Worm (Caenorhabditis elegans) whole organism, L2 larva: ENCODE measurements around the gene F08F1.3.
"Not testable (repeated sequence)": the region's sequence is repeated elsewhere in the genome, so short reads cannot be mapped to it uniquely, and the experiment has no call there.

ENCODE experiments used
- C34F6.9 ChIP-seq: fragments of 150-350 bp; optimal IDR thresholded peaks from 2 replicates; lab custom pipeline; 2014; ENCODE audit warnings: missing biosample characterization, missing genetic modification characterization
- F13H6.1 ChIP-seq: sonication (generic microtip); optimal IDR thresholded peaks from 2 replicates; lab custom pipeline; 2016; ENCODE audit warnings: missing genetic modification characterization, missing compliant biosample characterization
- ZK546.5 ChIP-seq: sonication (generic microtip); optimal IDR thresholded peaks from 2 replicates; lab custom pipeline; 2017; ENCODE audit warnings: missing biosample characterization, missing genetic modification characterization
- aly-2 ChIP-seq: fragments of 150-350 bp; optimal IDR thresholded peaks from 2 replicates; lab custom pipeline; 2014; ENCODE audit warnings: missing biosample characterization, missing genetic modification characterization
- ama-1 ChIP-seq: fragments of 150-350 bp; optimal IDR thresholded peaks from 2 replicates; lab custom pipeline; 2018; ENCODE audit warnings: inconsistent platforms
- blmp-1 ChIP-seq: sonication (generic microtip); optimal IDR thresholded peaks from 2 replicates; lab custom pipeline; 2017; ENCODE audit warnings: missing genetic modification characterization, mild to moderate bottlenecking, missing compliant biosample characterization, antibody characterized with exemption, moderate library complexity; ENCODE audit not compliant: insufficient read depth
- ceh-16 ChIP-seq: fragments of 150-350 bp; optimal IDR thresholded peaks from 2 replicates; lab custom pipeline; 2014; ENCODE audit warnings: missing biosample characterization, missing genetic modification characterization
- ceh-82 ChIP-seq: fragments of 150-350 bp; optimal IDR thresholded peaks from 2 replicates; lab custom pipeline; 2014; ENCODE audit warnings: missing biosample characterization, missing genetic modification characterization
- crh-2 ChIP-seq: sonication (generic microtip); optimal IDR thresholded peaks from 2 replicates; lab custom pipeline; 2017; ENCODE audit warnings: missing biosample characterization, missing genetic modification characterization
- dmd-4 ChIP-seq: sonication (generic microtip); optimal IDR thresholded peaks from 2 replicates; lab custom pipeline; 2017; ENCODE audit warnings: missing biosample characterization, missing genetic modification characterization
- egl-27 ChIP-seq: sonication (generic microtip); optimal IDR thresholded peaks from 3 replicates; lab custom pipeline; 2017; ENCODE audit warnings: missing biosample characterization, missing genetic modification reagents, missing genetic modification characterization
- elt-1 ChIP-seq: fragments of 150-350 bp; optimal IDR thresholded peaks from 2 replicates; lab custom pipeline; 2014; ENCODE audit warnings: missing biosample characterization, missing genetic modification characterization
- fos-1 ChIP-seq: fragments of 150-350 bp; optimal IDR thresholded peaks from 2 replicates; lab custom pipeline; 2014; ENCODE audit warnings: missing biosample characterization, missing genetic modification characterization
- gmeb-1 ChIP-seq: fragments of 150-350 bp; optimal IDR thresholded peaks from 2 replicates; lab custom pipeline; 2014; ENCODE audit warnings: missing biosample characterization, missing genetic modification characterization
- lin-11 ChIP-seq: fragments of 150-350 bp; sonication (generic microtip); optimal IDR thresholded peaks from 2 replicates; lab custom pipeline; 2014; ENCODE audit warnings: missing biosample characterization, missing genetic modification characterization, inconsistent platforms, mixed read lengths
- lin-13 ChIP-seq: fragments of 150-350 bp; optimal IDR thresholded peaks from 2 replicates; lab custom pipeline; 2014; ENCODE audit warnings: missing biosample characterization, missing genetic modification reagents, missing genetic modification characterization
- lsy-2 ChIP-seq, 2 experiments: fragments of 150-350 bp in 1 of 2; sonication (generic microtip) in 1 of 2; optimal IDR thresholded peaks; 2 replicates each; lab custom pipeline; 2014 to 2017; ENCODE audit warnings: missing biosample characterization in 2 of 2, missing genetic modification characterization in 2 of 2
- mab-5 ChIP-seq: fragments of 150-350 bp; optimal IDR thresholded peaks from 2 replicates; lab custom pipeline; 2014; ENCODE audit warnings: missing biosample characterization, missing genetic modification characterization
- mdl-1 ChIP-seq, 2 experiments: fragments of 150-350 bp in 1 of 2; sonication (generic microtip) in 1 of 2; optimal IDR thresholded peaks; 2 replicates each; lab custom pipeline; 2017; ENCODE audit warnings: missing biosample characterization in 2 of 2, missing genetic modification characterization in 2 of 2
- nhr-10 ChIP-seq: sonication (generic microtip); optimal IDR thresholded peaks from 2 replicates; lab custom pipeline; 2017; ENCODE audit warnings: missing biosample characterization, missing genetic modification characterization
- nhr-12 ChIP-seq: fragments of 150-350 bp; optimal IDR thresholded peaks from 2 replicates; lab custom pipeline; 2014; ENCODE audit warnings: missing biosample characterization, missing genetic modification characterization
- nhr-129 ChIP-seq: fragments of 150-350 bp; optimal IDR thresholded peaks from 2 replicates; lab custom pipeline; 2014; ENCODE audit warnings: missing biosample characterization, missing genetic modification characterization
- nhr-21 ChIP-seq: fragments of 150-350 bp; optimal IDR thresholded peaks from 2 replicates; lab custom pipeline; 2014; ENCODE audit warnings: missing biosample characterization, missing genetic modification characterization
- nhr-237 ChIP-seq: fragments of 150-350 bp; optimal IDR thresholded peaks from 2 replicates; lab custom pipeline; 2014; ENCODE audit warnings: missing biosample characterization, missing genetic modification characterization
- nhr-6 ChIP-seq: fragments of 150-350 bp; optimal IDR thresholded peaks from 2 replicates; lab custom pipeline; 2014; ENCODE audit warnings: missing biosample characterization, missing genetic modification characterization
- sma-9 ChIP-seq, 2 experiments: fragments of 150-350 bp in 1 of 2; sonication (generic microtip) in 1 of 2; optimal IDR thresholded peaks; 2 replicates each; lab custom pipeline; 2014 to 2016; ENCODE audit warnings: missing genetic modification characterization in 2 of 2, mild to moderate bottlenecking in 1 of 2, missing biosample characterization in 1 of 2, missing compliant biosample characterization in 1 of 2, missing genetic modification reagents in 1 of 2, moderate library complexity in 1 of 2
- snpc-4 ChIP-seq: fragments of 150-350 bp; optimal IDR thresholded peaks from 2 replicates; lab custom pipeline; 2014; ENCODE audit warnings: missing biosample characterization, missing genetic modification characterization
- unc-39 ChIP-seq: fragments of 150-350 bp; optimal IDR thresholded peaks from 2 replicates; lab custom pipeline; 2014; ENCODE audit warnings: missing biosample characterization, missing genetic modification characterization
- unc-55 ChIP-seq: fragments of 150-350 bp; sonication (generic microtip); optimal IDR thresholded peaks from 3 replicates; lab custom pipeline; 2014; ENCODE audit warnings: missing biosample characterization, missing genetic modification reagents, missing genetic modification characterization
- unc-62 ChIP-seq: fragments of 150-350 bp; optimal IDR thresholded peaks from 2 replicates; lab custom pipeline; 2014; ENCODE audit warnings: missing biosample characterization, missing genetic modification reagents, missing genetic modification characterization
- ztf-1 ChIP-seq: fragments of 200-800 bp; sonication (Bioruptor generic); conservative IDR thresholded peaks from 2 replicates; pipeline ENCODE4 v1.3.6; 2022; ENCODE audit warnings: missing genetic modification characterization, missing compliant biosample characterization
- ztf-4 ChIP-seq: fragments of 150-350 bp; optimal IDR thresholded peaks from 2 replicates; lab custom pipeline; 2014; ENCODE audit warnings: missing biosample characterization, missing genetic modification characterization

F08F1.3 gene

DNA sequence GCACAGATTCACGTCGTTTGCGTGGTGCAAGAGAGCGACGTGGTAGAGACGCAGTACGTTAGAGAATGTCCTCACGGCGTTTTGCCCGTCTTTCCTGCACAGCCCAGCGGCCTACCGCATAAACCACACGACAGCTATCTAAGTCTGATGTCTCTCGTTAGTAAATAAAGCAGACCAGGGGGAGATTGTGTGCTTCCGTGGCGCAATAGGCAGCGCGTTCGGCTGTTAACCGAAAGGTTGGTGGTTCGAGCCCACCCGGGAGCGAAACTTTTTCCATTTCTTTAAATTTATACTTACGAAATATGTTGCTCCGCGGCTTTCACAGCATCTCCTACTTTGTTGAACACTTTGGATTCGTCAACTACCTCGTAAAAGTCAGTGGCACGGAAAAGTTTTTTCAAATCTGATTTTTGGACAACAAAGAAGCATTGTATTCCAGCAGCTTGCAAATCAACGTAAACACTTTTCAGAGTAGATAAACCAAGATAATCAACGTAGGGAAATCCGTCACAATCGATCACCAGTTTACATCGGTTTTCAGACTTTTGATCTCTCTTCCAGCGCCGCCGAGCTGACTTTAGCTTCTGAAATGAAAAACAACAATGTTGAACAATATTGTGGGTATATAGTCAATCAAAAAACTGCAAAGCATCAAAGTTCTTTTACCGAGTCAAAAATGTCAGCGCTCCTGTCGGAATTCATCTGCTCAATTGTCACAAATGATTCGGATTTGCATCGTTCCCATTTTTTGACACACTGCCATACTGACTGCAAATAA is 24.1 kb upstream of the F08F1.3 start (continued):
- TF ChIP-seq unc-55 (GFP tag; lab: Kevin White, UChicago) (peak; percentile 83), nhr-12 (tag; lab: Kevin White, UChicago) (peak; percentile 32), dmd-4 (no peak), elt-1 (tag; lab: Kevin White, UChicago) (no peak), ceh-16 (tag; lab: Kevin White, UChicago) (peak; percentile 51), aly-2 (no peak), nhr-237 (tag; lab: Kevin White, UChicago) (no peak), unc-62 (peak; percentile 16), mdl-1 (tag; optimal IDR thresholded peaks at IDR 0.05; lab: Kevin White, UChicago) (peak; percentile 64 to 83), ztf-1 (GFP tag; lab: Robert Waterston, UW) (no peak), egl-27 (tag; lab: Kevin White, UChicago) (peak; percentile 83), nhr-129 (tag; lab: Kevin White, UChicago) (peak; percentile 95), fos-1 (tag; lab: Kevin White, UChicago) (peak; percentile 76), lin-13 (GFP tag; lab: Kevin White, UChicago) (peak; percentile 88)
- TF ChIP-seq, all 48 proteins: peak for 30

ce11 chrX:8406815-8407214 is 21.8 kb upstream of the F08F1.3 start:
- TF ChIP-seq elt-1 (tag; lab: Kevin White, UChicago) (no peak), ztf-4 (tag; lab: Kevin White, UChicago) (no peak), nhr-129 (tag; lab: Kevin White, UChicago) (no peak), F13H6.1 (tag; lab: Kevin White, UChicago) (no peak), nhr-237 (tag; lab: Kevin White, UChicago) (no peak), sma-9 (GFP tag; optimal IDR thresholded peaks at IDR 0.05; lab: Kevin White, UChicago) (no peak), sma-9 (tag; optimal IDR thresholded peaks at IDR 0.05; lab: Kevin White, UChicago) (no peak), nhr-21 (tag; lab: Kevin White, UChicago) (no peak), snpc-4 (tag; lab: Kevin White, UChicago) (no peak), ceh-82 (tag; lab: Kevin White, UChicago) (no peak), unc-62 (no peak), blmp-1 (tag; lab: Kevin White, UChicago) (no peak), lin-13 (GFP tag; lab: Kevin White, UChicago) (no peak), nhr-10 (no peak)

ce11 chrX:8408267-8408666 is 20.4 kb upstream of the F08F1.3 start, which contains the start of gene sulp-3:
Gene sulp-3, minus strand, starts transcription at chrX:8408367.
- TF ChIP-seq nhr-12 (tag; lab: Kevin White, UChicago) (no peak), crh-2 (tag; lab: Kevin White, UChicago) (no peak), ztf-1 (GFP tag; lab: Robert Waterston, UW) (no peak), mab-5 (tag; lab: Kevin White, UChicago) (no peak), C34F6.9 (tag; lab: Kevin White, UChicago) (no peak), nhr-6 (no peak), unc-55 (GFP tag; lab: Kevin White, UChicago) (no peak), unc-62 (no peak), lin-11 (no peak), lsy-2 (tag; optimal IDR thresholded peaks at IDR 0.05; lab: Kevin White, UChicago) (no peak), ceh-16 (tag; lab: Kevin White, UChicago) (no peak), ZK546.5 (no peak), elt-1 (tag; lab: Kevin White, UChicago) (no peak), dmd-4 (no peak), gmeb-1 (tag; lab: Kevin White, UChicago) (no peak), unc-39 (tag; lab: Kevin White, UChicago) (no peak), snpc-4 (tag; lab: Kevin White, UChicago) (no peak), nhr-129 (tag; lab: Kevin White, UChicago) (no peak)
- TF ChIP-seq, all 48 proteins: peak for 0

DNA sequence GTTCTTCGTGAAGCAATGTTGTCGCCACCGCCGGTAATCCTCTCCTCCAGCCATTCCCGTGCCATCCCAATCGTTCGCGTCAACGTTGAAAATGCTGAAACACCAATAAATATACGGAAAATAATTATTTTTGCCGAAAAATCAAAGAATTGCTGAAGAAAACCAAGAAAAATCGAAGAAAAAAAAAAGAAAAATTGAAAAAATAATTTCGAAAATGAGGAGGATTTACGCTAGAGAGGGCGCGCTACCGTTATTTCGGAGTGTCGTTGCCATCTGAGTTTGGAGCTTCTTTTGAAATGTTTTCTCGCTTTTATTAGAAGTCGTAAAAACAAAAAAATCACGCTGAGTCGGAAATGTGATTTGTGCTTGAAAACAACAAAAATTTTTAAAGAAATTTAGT is 17.9 kb upstream of the F08F1.3 start, which contains the start of gene F08F1.9:
F08F1.9 (minus strand) TSS at position 101 of the 400 bp plus-strand sequence.
- not testable (repeated sequence) for TF ChIP-seq elt-1 (tag; lab: Kevin White, UChicago); ama-1 (lab: Kevin White, UChicago); ztf-1 (GFP tag; lab: Robert Waterston, UW)
